Worm (Caenorhabditis elegans) whole organism, mixed stage, embryonic: ENCODE measurements around the gene F32D8.14.

Experiments
- M03D4.4 ChIP-seq: sonication (generic microtip); optimal IDR thresholded peaks from 2 replicates; lab custom pipeline; 2017; ENCODE audit warnings: mild to moderate bottlenecking, missing genetic modification characterization, missing compliant biosample characterization
- ces-1 ChIP-seq: fragments of 150-350 bp; optimal IDR thresholded peaks from 2 replicates; lab custom pipeline; 2014; ENCODE audit warnings: missing biosample characterization, missing genetic modification reagents, missing genetic modification characterization
- nhr-28 ChIP-seq: fragments of 150-350 bp; optimal IDR thresholded peaks from 2 replicates; lab custom pipeline; 2014; ENCODE audit warnings: missing biosample characterization, missing genetic modification characterization
- unc-39 ChIP-seq: fragments of 150-350 bp; optimal IDR thresholded peaks from 2 replicates; lab custom pipeline; 2014; ENCODE audit warnings: missing biosample characterization, missing genetic modification characterization

- no peak for TF ChIP-seq nhr-28 (tag; lab: Kevin White, UChicago)
- no peak for TF ChIP-seq M03D4.4 (tag; lab: Kevin White, UChicago)
- TF ChIP-seq ces-1 (GFP tag; lab: Kevin White, UChicago) = no peak
- no peak for TF ChIP-seq unc-39 (tag; lab: Kevin White, UChicago)
Observed at ce11 chrV:10931189-10931588, 36.6 kb upstream of the F32D8.14 start, which contains the start of gene scvp-1.
